Worm (Caenorhabditis elegans): ENCODE data around the gene C49C3.9.

The C49C3.9 gene

ce11 chrIV:17376127-17376526, 34.0 kb upstream of the C49C3.9 start, which contains the start of gene haf-1:
Gene haf-1, plus strand, starts transcription at chrIV:17376427.
- TF ChIP-seq fkh-4 (tag; optimal IDR thresholded peaks at IDR 0.05; ENCODE audit: borderline replicate concordance), result no peak
- TF ChIP-seq mep-1 (tag; optimal IDR thresholded peaks at IDR 0.05), result no peak
- TF ChIP-seq efl-1 (optimal IDR thresholded peaks at IDR 0.05), result no peak
- TF ChIP-seq efl-1 (GFP tag; optimal IDR thresholded peaks at IDR 0.05 in 1 of 2), result peak in 1 of 2 experiments; percentile 13
- TF ChIP-seq nhr-12 (tag; optimal IDR thresholded peaks at IDR 0.05), result no peak
- no peak for TF ChIP-seq unc-130 (tag; optimal IDR thresholded peaks at IDR 0.05)
- TF ChIP-seq nhr-19 (GFP tag; conservative IDR thresholded peaks at IDR 0.05), result no peak
- TF ChIP-seq efl-3 (GFP tag; optimal IDR thresholded peaks at IDR 0.05), result no peak

ce11 chrIV:17371469-17371868, 29.4 kb upstream of the C49C3.9 start, which contains the start of gene C30H6.5:
Gene C30H6.5, plus strand, starts transcription at chrIV:17371769.
- peak; percentile 82 for TF ChIP-seq blmp-1 (tag; optimal IDR thresholded peaks at IDR 0.05)
- TF ChIP-seq ceh-8 (GFP tag; optimal IDR thresholded peaks at IDR 0.05), result no peak
- no peak for TF ChIP-seq nhr-20 (tag; optimal IDR thresholded peaks at IDR 0.05)
- no peak for TF ChIP-seq nhr-237 (tag; optimal IDR thresholded peaks at IDR 0.05)

ce11 chrIV:17368292-17368691, 26.2 kb upstream of the C49C3.9 start, which contains the start of gene trh-1:
Gene trh-1, plus strand, starts transcription at chrIV:17368592.
- TF ChIP-seq pqm-1 (tag; optimal IDR thresholded peaks at IDR 0.05), result no peak
- TF ChIP-seq hlh-4 (tag; optimal IDR thresholded peaks at IDR 0.05), result no peak
- no peak for TF ChIP-seq zag-1 (tag; optimal IDR thresholded peaks at IDR 0.05)
- TF ChIP-seq vab-15 (tag; optimal IDR thresholded peaks at IDR 0.05), result no peak
- TF ChIP-seq skn-1 (tag; optimal IDR thresholded peaks at IDR 0.05), result no peak
- TF ChIP-seq grh-1 (GFP tag; IDR thresholded peaks at IDR 0.05), result no peak

- TF ChIP-seq ceh-63 (GFP tag; optimal IDR thresholded peaks at IDR 0.05) (no peak), ces-1 (GFP tag; optimal IDR thresholded peaks at IDR 0.05) (no peak), lin-14 (GFP tag; optimal IDR thresholded peaks at IDR 0.05) (no peak), hlh-4 (tag; optimal IDR thresholded peaks at IDR 0.05) (no peak), isw-1 (GFP tag; IDR thresholded peaks at IDR 0.05) (no peak), egl-13 (tag; optimal IDR thresholded peaks at IDR 0.05) (no peak), aly-2 (tag; optimal IDR thresholded peaks at IDR 0.05) (no peak), rnt-1 (tag; optimal IDR thresholded peaks at IDR 0.05) (no peak), nhr-77 (tag; optimal IDR thresholded peaks at IDR 0.05) (no peak), skn-1 (tag; optimal IDR thresholded peaks at IDR 0.05) (no peak), sup-37 (GFP tag; optimal IDR thresholded peaks at IDR 0.05) (no peak), mdl-1 (tag; optimal IDR thresholded peaks at IDR 0.05) (no peak), ceh-90 (tag; optimal IDR thresholded peaks at IDR 0.05) (no peak), lin-35 (GFP tag; optimal IDR thresholded peaks at IDR 0.05) (no peak), fkh-8 (tag; optimal IDR thresholded peaks at IDR 0.05) (no peak), ztf-4 (tag; optimal IDR thresholded peaks at IDR 0.05) (no peak), zag-1 (tag; optimal IDR thresholded peaks at IDR 0.05) (no peak)
These were observed 25.2 kb upstream of the C49C3.9 start, which contains the start of gene zipt-17 for ce11 chrIV:17367294-17367693. Gene zipt-17, minus strand, starts transcription at chrIV:17367394.

ce11 chrIV:17361143-17361542, 19.0 kb upstream of the C49C3.9 start, which contains the start of gene clec-202:
Gene clec-202, plus strand, starts transcription at chrIV:17361443.
- TF ChIP-seq ets-5 (GFP tag; IDR thresholded peaks at IDR 0.05) (no peak), vab-15 (tag; optimal IDR thresholded peaks at IDR 0.05) (no peak), ama-1 (optimal IDR thresholded peaks at IDR 0.05) (no peak), lsy-2 (tag; optimal IDR thresholded peaks at IDR 0.05) (no peak), fkh-8 (tag; optimal IDR thresholded peaks at IDR 0.05) (no peak)

ce11 chrIV:17351586-17351985, 9.5 kb upstream of the C49C3.9 start, which contains the start of gene clec-199:
Gene clec-199, plus strand, starts transcription at chrIV:17351886.
- TF ChIP-seq mab-9 (GFP tag; IDR thresholded peaks at IDR 0.05), result no peak
- no peak for TF ChIP-seq nhr-20 (tag; optimal IDR thresholded peaks at IDR 0.05)
- TF ChIP-seq tbx-2 (tag; optimal IDR thresholded peaks at IDR 0.05), result no peak
- no peak for TF ChIP-seq nhr-47 (tag; optimal IDR thresholded peaks at IDR 0.05)
- no peak for TF ChIP-seq snu-23 (GFP tag; optimal IDR thresholded peaks at IDR 0.05)
- no peak for TF ChIP-seq lsy-2 (tag; optimal IDR thresholded peaks at IDR 0.05)
- TF ChIP-seq ztf-4 (tag; optimal IDR thresholded peaks at IDR 0.05), result no peak
- TF ChIP-seq unc-30 (tag; optimal IDR thresholded peaks at IDR 0.05), result no peak
- no peak for TF ChIP-seq sox-4 (tag; optimal IDR thresholded peaks at IDR 0.05)
- no peak for TF ChIP-seq F16B12.6 (tag; optimal IDR thresholded peaks at IDR 0.05)
- TF ChIP-seq pqm-1 (tag; optimal IDR thresholded peaks at IDR 0.05), result no peak
- no peak for TF ChIP-seq unc-98 (GFP tag; IDR thresholded peaks at IDR 0.05)
- no peak for TF ChIP-seq C34B4.2 (tag; optimal IDR thresholded peaks at IDR 0.05)
- no peak for TF ChIP-seq nhr-85 (tag)
- TF ChIP-seq unc-130 (tag; optimal IDR thresholded peaks at IDR 0.05), result no peak
- no peak for TF ChIP-seq nhr-84 (tag; optimal IDR thresholded peaks at IDR 0.05)

Data from whole organism, L1 larva.